Worm (Caenorhabditis elegans): ENCODE results near the gene C46F11.4.

- TF ChIP-seq vab-7 (GFP tag; IDR thresholded peaks at IDR 0.05) (no peak), ztf-11 (tag; optimal IDR thresholded peaks at IDR 0.05) (no peak)
Measured at ce11 chrIII:3652964-3653363, 11.1 kb downstream of the C46F11.4 start.
